Worm (Caenorhabditis elegans) whole organism, late embryonic: ENCODE data around the gene irld-67.

Experiments used
- C08G9.2 ChIP-seq: sonication (generic microtip); optimal IDR thresholded peaks from 2 replicates; lab custom pipeline; 2016; ENCODE audit warnings: mild to moderate bottlenecking, missing genetic modification characterization, moderate library complexity, missing compliant biosample characterization
- C38D4.7 ChIP-seq: fragments of 200-800 bp; sonication (Bioruptor generic); optimal IDR thresholded peaks from 2 replicates; lab custom pipeline; 2018; ENCODE audit warnings: mild to moderate bottlenecking, missing genetic modification characterization, moderate library complexity, missing compliant biosample characterization
- F13H6.1 ChIP-seq: sonication (generic microtip); optimal IDR thresholded peaks from 2 replicates; lab custom pipeline; 2016; ENCODE audit warnings: missing genetic modification characterization, missing compliant biosample characterization
- K02D7.2 ChIP-seq: sonication (generic microtip); optimal IDR thresholded peaks from 2 replicates; lab custom pipeline; 2017; ENCODE audit warnings: mild to moderate bottlenecking, missing genetic modification characterization, missing compliant biosample characterization
- K09A11.1 ChIP-seq: sonication (generic microtip); optimal IDR thresholded peaks from 2 replicates; lab custom pipeline; 2017; ENCODE audit warnings: antibody characterized with exemption, mild to moderate bottlenecking, missing genetic modification characterization, missing compliant biosample characterization; ENCODE audit not compliant: insufficient read depth
- T23F11.4 ChIP-seq: fragments of 200-800 bp; sonication (Bioruptor generic); optimal IDR thresholded peaks from 2 replicates; lab custom pipeline; 2018; ENCODE audit warnings: mild to moderate bottlenecking, missing genetic modification characterization, missing compliant biosample characterization
- ceh-14 ChIP-seq: sonication (generic microtip); optimal IDR thresholded peaks from 2 replicates; lab custom pipeline; 2016; ENCODE audit warnings: missing genotype, missing genetic modification characterization, missing compliant biosample characterization
- ceh-18 ChIP-seq: sonication (generic microtip); optimal IDR thresholded peaks from 2 replicates; lab custom pipeline; 2016; ENCODE audit warnings: missing genetic modification characterization, missing compliant biosample characterization
- ceh-19 ChIP-seq: fragments of 200-800 bp; sonication (Bioruptor generic); optimal IDR thresholded peaks from 2 replicates; lab custom pipeline; 2018; ENCODE audit warnings: mild to moderate bottlenecking, missing genetic modification characterization, missing compliant biosample characterization
- ceh-22 ChIP-seq: sonication (generic microtip); optimal IDR thresholded peaks from 2 replicates; lab custom pipeline; 2017; ENCODE audit warnings: missing biosample characterization, missing genetic modification characterization
- ceh-34 ChIP-seq: sonication (generic microtip); optimal IDR thresholded peaks from 2 replicates; lab custom pipeline; 2016; ENCODE audit warnings: mild to moderate bottlenecking, missing genetic modification characterization, missing compliant biosample characterization
- ceh-48 ChIP-seq: sonication (generic microtip); optimal IDR thresholded peaks from 2 replicates; lab custom pipeline; 2016; ENCODE audit warnings: missing genetic modification characterization, inconsistent platforms, missing compliant biosample characterization
- ceh-9 ChIP-seq: sonication (generic microtip); optimal IDR thresholded peaks from 2 replicates; lab custom pipeline; 2016; ENCODE audit warnings: mild to moderate bottlenecking, missing genetic modification characterization, inconsistent platforms, missing compliant biosample characterization
- dve-1 ChIP-seq: sonication (generic microtip); optimal IDR thresholded peaks from 2 replicates; lab custom pipeline; 2017; ENCODE audit warnings: antibody characterized with exemption, mild to moderate bottlenecking, missing genetic modification characterization, missing compliant biosample characterization
- hlh-13 ChIP-seq: fragments of 200-800 bp; sonication (Bioruptor generic); optimal IDR thresholded peaks from 2 replicates; lab custom pipeline; 2018; ENCODE audit warnings: mild to moderate bottlenecking, missing genetic modification characterization, missing compliant biosample characterization
- hlh-15 ChIP-seq: sonication (generic microtip); optimal IDR thresholded peaks from 2 replicates; lab custom pipeline; 2016; ENCODE audit warnings: missing genetic modification characterization, missing compliant biosample characterization
- hlh-30 ChIP-seq: sonication (generic microtip); optimal IDR thresholded peaks from 2 replicates; lab custom pipeline; 2017; ENCODE audit warnings: antibody characterized with exemption, missing genetic modification characterization, missing compliant biosample characterization; ENCODE audit not compliant: insufficient read depth
- hlh-6 ChIP-seq: sonication (generic microtip); optimal IDR thresholded peaks from 2 replicates; lab custom pipeline; 2016; ENCODE audit warnings: missing genotype, missing genetic modification characterization, missing compliant biosample characterization
- hlh-8 ChIP-seq: sonication (generic microtip); optimal IDR thresholded peaks from 2 replicates; lab custom pipeline; 2016; ENCODE audit warnings: missing genotype, missing genetic modification characterization, missing compliant biosample characterization
- lim-6 ChIP-seq: sonication (generic microtip); optimal IDR thresholded peaks from 2 replicates; lab custom pipeline; 2016; ENCODE audit warnings: missing genetic modification characterization, missing compliant biosample characterization
- nfya-1 ChIP-seq: sonication (generic microtip); optimal IDR thresholded peaks from 2 replicates; lab custom pipeline; 2017; ENCODE audit warnings: missing genetic modification characterization, mild to moderate bottlenecking, missing compliant biosample characterization, antibody characterized with exemption, moderate library complexity
- pha-4 ChIP-seq: fragments of 150-350 bp; optimal IDR thresholded peaks from 2 replicates; lab custom pipeline; 2018; ENCODE audit warnings: missing biosample characterization, missing genetic modification reagents, missing genetic modification characterization
- pqm-1 ChIP-seq: sonication (generic microtip); optimal IDR thresholded peaks from 2 replicates; lab custom pipeline; 2016; ENCODE audit warnings: missing genetic modification characterization, missing compliant biosample characterization
- rnt-1 ChIP-seq: sonication (generic microtip); optimal IDR thresholded peaks from 2 replicates; lab custom pipeline; 2016; ENCODE audit warnings: missing genetic modification characterization, missing compliant biosample characterization
- sdc-2 ChIP-seq: sonication (generic microtip); optimal IDR thresholded peaks from 2 replicates; lab custom pipeline; 2016; ENCODE audit warnings: missing genotype, missing genetic modification characterization, missing compliant biosample characterization
- sox-4 ChIP-seq: sonication (generic microtip); optimal IDR thresholded peaks from 2 replicates; lab custom pipeline; 2017; ENCODE audit warnings: mild to moderate bottlenecking, missing genetic modification characterization, inconsistent platforms, missing compliant biosample characterization
- syd-9 ChIP-seq: sonication (generic microtip); optimal IDR thresholded peaks from 2 replicates; lab custom pipeline; 2016; ENCODE audit warnings: mild to moderate bottlenecking, missing genetic modification characterization, moderate library complexity, missing compliant biosample characterization
- ttx-3 ChIP-seq: sonication (generic microtip); optimal IDR thresholded peaks from 2 replicates; lab custom pipeline; 2016; ENCODE audit warnings: missing genetic modification reagents, missing genetic modification characterization, missing compliant biosample characterization
- unc-42 ChIP-seq: sonication (generic microtip); optimal IDR thresholded peaks from 2 replicates; lab custom pipeline; 2016; ENCODE audit warnings: missing genotype, missing genetic modification characterization, missing compliant biosample characterization
- unc-55 ChIP-seq: sonication (generic microtip); optimal IDR thresholded peaks from 2 replicates; lab custom pipeline; 2017; ENCODE audit warnings: missing biosample characterization, missing genetic modification reagents, missing genetic modification characterization
- unc-86 ChIP-seq: sonication (generic microtip); optimal IDR thresholded peaks from 2 replicates; lab custom pipeline; 2016; ENCODE audit warnings: missing genetic modification characterization, missing compliant biosample characterization
- ztf-16 ChIP-seq: sonication (generic microtip); optimal IDR thresholded peaks from 2 replicates; lab custom pipeline; 2017; ENCODE audit warnings: missing genetic modification characterization, missing compliant biosample characterization

The irld-67 gene

DNA sequence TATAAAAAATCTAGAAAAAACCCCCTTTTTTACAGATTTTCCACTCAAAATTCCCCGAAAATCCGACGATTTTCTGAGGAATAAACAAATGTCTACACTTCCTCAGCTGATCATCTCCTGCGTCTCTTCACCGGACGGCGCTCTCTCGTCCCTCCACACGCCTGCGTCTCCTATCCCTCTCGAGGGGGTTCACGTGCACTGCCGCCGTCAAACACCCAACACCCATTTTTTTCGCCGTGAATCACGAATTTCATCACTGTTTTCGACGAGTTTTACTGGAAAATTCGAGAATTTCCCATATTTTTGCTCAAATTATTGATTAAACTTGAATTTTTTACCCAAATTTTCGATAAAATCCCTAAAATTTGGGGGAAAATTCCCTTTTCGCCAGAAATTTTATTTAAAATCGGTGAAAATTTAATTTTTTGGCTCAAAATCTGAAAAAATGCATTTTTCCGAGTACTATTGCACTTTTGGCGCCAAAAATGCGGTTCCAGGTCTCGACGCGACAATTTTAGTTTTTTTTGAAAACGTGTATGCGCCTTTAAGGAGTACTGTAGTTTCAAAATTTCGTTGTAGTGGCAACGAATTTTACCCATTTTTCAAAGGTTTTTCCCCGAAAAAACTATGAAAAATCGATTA, 13.3 kb downstream of the irld-67 start:
- TF ChIP-seq K02D7.2, result no peak
- no peak for TF ChIP-seq unc-86 (tag; lab: Kevin White, UChicago)
- TF ChIP-seq nfya-1 (tag; lab: Kevin White, UChicago), result peak; percentile 9
- TF ChIP-seq unc-55 (GFP tag; lab: Kevin White, UChicago), result peak; percentile 44
- TF ChIP-seq hlh-30, result peak; percentile 89

DNA sequence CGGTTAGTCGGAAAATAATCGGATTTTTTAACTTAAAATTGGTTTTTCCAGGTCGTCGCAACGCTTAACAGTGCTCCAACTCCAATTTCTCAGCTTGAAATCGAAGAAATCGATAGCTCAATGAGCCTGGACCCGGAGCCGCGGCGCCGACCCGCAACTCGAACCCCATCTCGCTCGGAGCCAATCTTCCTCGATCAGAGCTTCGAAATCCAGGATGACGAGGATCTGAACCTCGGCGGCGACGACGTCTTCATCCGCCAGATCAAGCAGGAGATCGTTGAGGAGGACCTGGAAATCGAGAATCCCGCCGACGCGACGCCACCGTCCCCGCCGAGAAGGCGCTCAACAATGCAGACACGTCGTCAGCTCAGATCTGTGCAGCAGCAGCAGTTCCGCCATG, 14.0 kb downstream of the irld-67 start:
- TF ChIP-seq hlh-15 (tag; lab: Kevin White, UChicago) (no peak), ceh-34 (tag; lab: Kevin White, UChicago) (no peak), sdc-2 (tag; lab: Kevin White, UChicago) (no peak), ttx-3 (tag; lab: Kevin White, UChicago) (no peak), ceh-48 (tag; lab: Kevin White, UChicago) (no peak), unc-42 (tag; lab: Kevin White, UChicago) (no peak), syd-9 (tag; lab: Kevin White, UChicago) (no peak), pha-4 (no peak)

ce11 chrII:2919074-2919857, 15.0 kb downstream of the irld-67 start, which contains the start of the genes ncap-1 and Y110A2AR.1:
TSS of gene ncap-1 (minus strand) at chrII:2919314.
TSS of gene Y110A2AR.1 (plus strand) at chrII:2919710.
- TF ChIP-seq ceh-19 (GFP tag; lab: Kevin White, UChicago) (no peak), C08G9.2 (tag; lab: Kevin White, UChicago) (peak; percentile 11), hlh-6 (tag; lab: Kevin White, UChicago) (no peak), K09A11.1 (no peak), ceh-14 (tag; lab: Kevin White, UChicago) (no peak), sdc-2 (tag; lab: Kevin White, UChicago) (no peak), rnt-1 (tag; lab: Kevin White, UChicago) (no peak), ceh-9 (tag; lab: Kevin White, UChicago) (no peak), T23F11.4 (GFP tag; lab: Kevin White, UChicago) (no peak), sox-4 (tag; lab: Kevin White, UChicago) (no peak), ceh-48 (tag; lab: Kevin White, UChicago) (peak; percentile 38), unc-86 (tag; lab: Kevin White, UChicago) (no peak), ceh-22 (tag; lab: Kevin White, UChicago) (no peak), hlh-13 (GFP tag; lab: Kevin White, UChicago) (no peak), F13H6.1 (no peak)
- TF ChIP-seq, all 69 proteins: peak for 2

DNA sequence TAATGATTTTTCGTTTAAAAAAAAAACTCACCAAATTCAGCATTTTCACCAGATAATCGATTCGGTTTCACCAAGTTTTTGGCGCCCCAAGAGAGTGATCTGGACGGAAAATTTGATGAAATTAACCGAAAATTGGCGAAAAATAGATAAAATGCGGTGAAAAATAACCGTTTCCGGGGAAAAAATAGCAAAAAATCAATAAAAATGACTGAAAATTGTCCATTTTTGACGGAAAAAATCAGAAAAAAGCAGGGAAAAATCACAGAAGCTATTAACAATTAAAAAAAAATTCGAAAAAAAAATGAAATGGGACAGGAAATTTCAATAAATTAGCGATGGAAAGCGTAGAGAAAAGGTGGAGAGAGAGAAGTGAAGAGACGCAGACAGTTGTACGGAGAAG, 20.7 kb downstream of the irld-67 start, which contains the start of gene ubc-15:
ubc-15 (minus strand) TSS at position 101 of the 400 bp plus-strand sequence.
- TF ChIP-seq pqm-1 (tag; lab: Kevin White, UChicago), result no peak
- no peak for TF ChIP-seq sox-4 (tag; lab: Kevin White, UChicago)
- no peak for TF ChIP-seq K09A11.1
- TF ChIP-seq ztf-16 (tag; lab: Kevin White, UChicago), result no peak
- no peak for TF ChIP-seq hlh-8 (tag; lab: Kevin White, UChicago)
- no peak for TF ChIP-seq C38D4.7 (GFP tag; lab: Kevin White, UChicago)
- TF ChIP-seq ceh-18 (tag; lab: Kevin White, UChicago), result no peak
- no peak for TF ChIP-seq lim-6
- no peak for TF ChIP-seq unc-42 (tag; lab: Kevin White, UChicago)
- TF ChIP-seq pha-4, result no peak
- TF ChIP-seq dve-1 (tag; lab: Kevin White, UChicago), result no peak
- no peak for TF ChIP-seq hlh-13 (GFP tag; lab: Kevin White, UChicago)
- TF ChIP-seq, all 69 proteins: peak for 0
